Comparison of ENCODE assay signal across 1 fruit fly cellular context in genomic region chr2L:21220396-21220795, dm6.
TF ChIP-seq lines count a peak whose summit lies in the region.

Atg18b (minus strand) TSS chr2L:21220572.

TF ChIP-seq in whole organism, embryonic, 481 proteins besides CTCF, POLR2A, EP300 and RAD21 (continued from another document):
- no peak for TF ChIP-seq Lhr (GFP tag; optimal IDR thresholded peaks at IDR 0.05; lab: Kevin White, UChicago)
- TF ChIP-seq CG5953 (GFP tag; IDR thresholded peaks at IDR 0.05; lab: Robert Waterston, UW), result no peak
TF ChIP-seq in whole organism, embryonic: peak in this region for 10.
